Worm (Caenorhabditis elegans) whole organism, midembryonic: ENCODE results near the gene eat-17.

Experiments used
- T22C8.4 ChIP-seq: fragments of 200-800 bp; sonication (Bioruptor generic); IDR thresholded peaks from 2 replicates; pipeline ENCODE4 v1.3.6; 2022; ENCODE audit warnings: missing genetic modification characterization, missing compliant biosample characterization
- cog-1 ChIP-seq: sonication (generic microtip); optimal IDR thresholded peaks from 2 replicates; lab custom pipeline; 2016; ENCODE audit warnings: missing genetic modification characterization, missing compliant biosample characterization
- flt-1 ChIP-seq: fragments of 200-800 bp; sonication (Bioruptor generic); IDR thresholded peaks from 2 replicates; pipeline ENCODE4 v1.3.6; 2022; ENCODE audit warnings: missing genetic modification characterization, missing compliant biosample characterization
- klf-2 ChIP-seq: fragments of 200-800 bp; sonication (Bioruptor generic); conservative IDR thresholded peaks from 2 replicates; pipeline ENCODE4 v1.3.6; 2022; ENCODE audit warnings: missing genetic modification reagents, missing genetic modification characterization, missing compliant biosample characterization
- med-1 ChIP-seq: sonication (generic microtip); optimal IDR thresholded peaks from 2 replicates; lab custom pipeline; 2017; ENCODE audit warnings: missing genetic modification characterization, mild to moderate bottlenecking, missing compliant biosample characterization, antibody characterized with exemption, missing genetic modification reagents; ENCODE audit not compliant: insufficient read depth
- ref-1 ChIP-seq: fragments of 200-800 bp; sonication (Bioruptor generic); conservative IDR thresholded peaks from 2 replicates; pipeline ENCODE4 v1.3.6; 2022; ENCODE audit warnings: missing genetic modification reagents, missing genetic modification characterization, missing compliant biosample characterization
- tab-1 ChIP-seq: fragments of 200-800 bp; sonication (Bioruptor generic); IDR thresholded peaks from 2 replicates; pipeline ENCODE4 v1.3.6; 2022; ENCODE audit warnings: missing genetic modification characterization, missing compliant biosample characterization
- ztf-23 ChIP-seq: fragments of 200-800 bp; sonication (Bioruptor generic); IDR thresholded peaks from 2 replicates; pipeline ENCODE4 v1.3.6; 2022; ENCODE audit warnings: missing genetic modification reagents, missing genetic modification characterization, missing compliant biosample characterization
- ztf-29 ChIP-seq: fragments of 200-800 bp; sonication (Bioruptor generic); IDR thresholded peaks from 2 replicates; pipeline ENCODE4 v1.3.6; 2022; ENCODE audit warnings: missing genetic modification reagents, missing genetic modification characterization, missing compliant biosample characterization

eat-17 gene

ce11 chrX:16402787-16403186 lies 13.9 kb downstream of the eat-17 start:
- no peak for TF ChIP-seq ztf-29 (GFP tag; lab: Robert Waterston, UW)
- TF ChIP-seq med-1, result no peak
- no peak for TF ChIP-seq flt-1 (GFP tag; lab: Robert Waterston, UW)
- TF ChIP-seq ref-1 (GFP tag; lab: Robert Waterston, UW), result no peak

- TF ChIP-seq ztf-29 (GFP tag; lab: Robert Waterston, UW), result no peak
- TF ChIP-seq flt-1 (GFP tag; lab: Robert Waterston, UW), result no peak
- TF ChIP-seq ref-1 (GFP tag; lab: Robert Waterston, UW), result no peak
- TF ChIP-seq ztf-23, result no peak
- TF ChIP-seq klf-2 (GFP tag; lab: Robert Waterston, UW), result no peak
Measured at ce11 chrX:16402303-16402702, 14.3 kb downstream of the eat-17 start.

ce11 chrX:16400897-16401296 lies 15.7 kb downstream of the eat-17 start:
- no peak for TF ChIP-seq ztf-29 (GFP tag; lab: Robert Waterston, UW)
- TF ChIP-seq tab-1, result no peak
- no peak for TF ChIP-seq cog-1
- TF ChIP-seq med-1, result no peak
- TF ChIP-seq T22C8.4 (GFP tag; lab: Robert Waterston, UW), result no peak
- no peak for TF ChIP-seq klf-2 (GFP tag; lab: Robert Waterston, UW)
- no peak for TF ChIP-seq flt-1 (GFP tag; lab: Robert Waterston, UW)
- TF ChIP-seq ref-1 (GFP tag; lab: Robert Waterston, UW), result no peak
- no peak for TF ChIP-seq ztf-23

ce11 chrX:16398420-16398925 lies 18.2 kb downstream of the eat-17 start, which contains the start of gene F01G12.18:
Gene F01G12.18 (minus strand): TSS chrX:16398470.
- TF ChIP-seq klf-2 (GFP tag; lab: Robert Waterston, UW), result no peak
- TF ChIP-seq flt-1 (GFP tag; lab: Robert Waterston, UW), result no peak
- no peak for TF ChIP-seq ztf-23
- TF ChIP-seq med-1, result no peak
- TF ChIP-seq ref-1 (GFP tag; lab: Robert Waterston, UW), result no peak
- no peak for TF ChIP-seq ztf-29 (GFP tag; lab: Robert Waterston, UW)
- no peak for TF ChIP-seq T22C8.4 (GFP tag; lab: Robert Waterston, UW)

ce11 chrX:16392107-16392506 lies 24.5 kb downstream of the eat-17 start:
- no peak for TF ChIP-seq klf-2 (GFP tag; lab: Robert Waterston, UW)
- no peak for TF ChIP-seq med-1
- 0 out of 2 replicates have a peak, but pooled peaks have one; percentile 15 for TF ChIP-seq tab-1
- TF ChIP-seq ref-1 (GFP tag; lab: Robert Waterston, UW), result 0 out of 2 replicates have a peak, but pooled peaks have one; percentile 6
- peak; percentile 1 for TF ChIP-seq cog-1

- TF ChIP-seq cog-1 (no peak), T22C8.4 (GFP tag; lab: Robert Waterston, UW) (no peak), flt-1 (GFP tag; lab: Robert Waterston, UW) (no peak), med-1 (no peak), klf-2 (GFP tag; lab: Robert Waterston, UW) (no peak), ref-1 (GFP tag; lab: Robert Waterston, UW) (no peak), tab-1 (no peak), ztf-23 (no peak), ztf-29 (GFP tag; lab: Robert Waterston, UW) (no peak)
Measured at ce11 chrX:16391110-16391509, 25.5 kb downstream of the eat-17 start.

- TF ChIP-seq tab-1 (no peak), flt-1 (GFP tag; lab: Robert Waterston, UW) (no peak), ztf-23 (no peak), ref-1 (GFP tag; lab: Robert Waterston, UW) (no peak), ztf-29 (GFP tag; lab: Robert Waterston, UW) (no peak), cog-1 (no peak), klf-2 (GFP tag; lab: Robert Waterston, UW) (no peak), T22C8.4 (GFP tag; lab: Robert Waterston, UW) (no peak), med-1 (no peak)
Measured at ce11 chrX:16389973-16390372, 26.7 kb downstream of the eat-17 start.

ce11 chrX:16389273-16389672 lies 27.4 kb downstream of the eat-17 start, which contains the start of gene let-2:
Gene let-2 (minus strand): TSS chrX:16389340.
- TF ChIP-seq ztf-23, result no peak
- 0 out of 2 replicates have a peak, but pooled peaks have one; percentile 16 for TF ChIP-seq flt-1 (GFP tag; lab: Robert Waterston, UW)

ce11 chrX:16388362-16388761 lies 28.3 kb downstream of the eat-17 start:
- TF ChIP-seq ref-1 (GFP tag; lab: Robert Waterston, UW), result no peak
- TF ChIP-seq cog-1, result no peak
- no peak for TF ChIP-seq med-1
- no peak for TF ChIP-seq klf-2 (GFP tag; lab: Robert Waterston, UW)
- no peak for TF ChIP-seq flt-1 (GFP tag; lab: Robert Waterston, UW)
- TF ChIP-seq ztf-23, result no peak

ce11 chrX:16387690-16388361 lies 28.8 kb downstream of the eat-17 start:
- TF ChIP-seq flt-1 (GFP tag; lab: Robert Waterston, UW), result 0 out of 2 replicates have a peak, but pooled peaks have one; percentile 55
- no peak for TF ChIP-seq tab-1

ce11 chrX:16387206-16387605 lies 29.4 kb downstream of the eat-17 start:
- TF ChIP-seq ztf-23, result no peak
- no peak for TF ChIP-seq flt-1 (GFP tag; lab: Robert Waterston, UW)
- no peak for TF ChIP-seq ref-1 (GFP tag; lab: Robert Waterston, UW)
- TF ChIP-seq tab-1, result no peak
- no peak for TF ChIP-seq med-1
- TF ChIP-seq cog-1, result no peak
- TF ChIP-seq ztf-29 (GFP tag; lab: Robert Waterston, UW), result no peak
- TF ChIP-seq klf-2 (GFP tag; lab: Robert Waterston, UW), result no peak
- TF ChIP-seq T22C8.4 (GFP tag; lab: Robert Waterston, UW), result no peak
